Fruit fly (Drosophila melanogaster): ENCODE results near the gene isoQC.

- TF ChIP-seq insv (optimal IDR thresholded peaks at IDR 0.05) (no peak), Myc (optimal IDR thresholded peaks at IDR 0.05) (no peak)
Observed at dm6 chr3L:20507552-20507951, 33.3 kb downstream of the isoQC start.
